Worm (Caenorhabditis elegans): Measurements from ENCODE around the gene F44D12.10.
A peak's percentile ranks its signal among the peaks of the same experiment; 100 is the strongest.

F44D12.10 gene

ce11 chrIV:10063941-10064340 is 27.1 kb upstream of the F44D12.10 start:
- TF ChIP-seq nhr-12 (tag; optimal IDR thresholded peaks at IDR 0.05) = no peak
- TF ChIP-seq mls-2 (tag; optimal IDR thresholded peaks at IDR 0.05) = no peak
- no peak for TF ChIP-seq cnd-1 (tag; optimal IDR thresholded peaks at IDR 0.05)
- TF ChIP-seq bed-3 (GFP tag; optimal IDR thresholded peaks at IDR 0.05) = no peak
- TF ChIP-seq unc-39 (tag; optimal IDR thresholded peaks at IDR 0.05) = no peak
- TF ChIP-seq sptf-1 (tag; optimal IDR thresholded peaks at IDR 0.05) = no peak
- no peak for TF ChIP-seq snpc-4 (tag; optimal IDR thresholded peaks at IDR 0.05)
- no peak for TF ChIP-seq drap-1 (GFP tag; optimal IDR thresholded peaks at IDR 0.05)
- no peak for TF ChIP-seq nhr-76 (tag; optimal IDR thresholded peaks at IDR 0.05)
- no peak for TF ChIP-seq nhr-2 (tag; optimal IDR thresholded peaks at IDR 0.05)
- no peak for TF ChIP-seq ceh-83 (GFP tag; optimal IDR thresholded peaks at IDR 0.05)
- no peak for TF ChIP-seq lin-32 (GFP tag; optimal IDR thresholded peaks at IDR 0.05)
- no peak for TF ChIP-seq zip-8 (tag; optimal IDR thresholded peaks at IDR 0.05)

ce11 chrIV:10062728-10063127 is 25.9 kb upstream of the F44D12.10 start, which contains the start of gene ipla-7:
ipla-7 (minus strand) TSS chrIV:10062849.
- TF ChIP-seq unc-39 (tag; optimal IDR thresholded peaks at IDR 0.05) (no peak), bed-3 (GFP tag; optimal IDR thresholded peaks at IDR 0.05) (no peak), ces-1 (GFP tag; optimal IDR thresholded peaks at IDR 0.05) (peak; percentile 22), mab-5 (tag; optimal IDR thresholded peaks at IDR 0.05) (no peak)

- TF ChIP-seq flh-1 (GFP tag; optimal IDR thresholded peaks at IDR 0.05) = no peak
- no peak for TF ChIP-seq mls-2 (tag; optimal IDR thresholded peaks at IDR 0.05)
- no peak for TF ChIP-seq snpc-4 (tag; optimal IDR thresholded peaks at IDR 0.05)
- no peak for TF ChIP-seq unc-39 (tag; optimal IDR thresholded peaks at IDR 0.05)
- TF ChIP-seq elt-1 (tag; optimal IDR thresholded peaks at IDR 0.05; ENCODE audit: borderline replicate concordance, insufficient read depth) = no peak
- no peak for TF ChIP-seq unc-62 (GFP tag; optimal IDR thresholded peaks at IDR 0.05)
- no peak for TF ChIP-seq pha-4 (tag; optimal IDR thresholded peaks at IDR 0.05)
- no peak for TF ChIP-seq ceh-83 (GFP tag; optimal IDR thresholded peaks at IDR 0.05)
- TF ChIP-seq drap-1 (GFP tag; optimal IDR thresholded peaks at IDR 0.05) = no peak
- TF ChIP-seq mep-1 (tag; optimal IDR thresholded peaks at IDR 0.05) = no peak
- TF ChIP-seq unc-120 (tag; optimal IDR thresholded peaks at IDR 0.05; ENCODE audit: poor library complexity, severe bottlenecking) = no peak
- TF ChIP-seq nhr-12 (tag; optimal IDR thresholded peaks at IDR 0.05) = no peak
- no peak for TF ChIP-seq lsy-2 (tag; optimal IDR thresholded peaks at IDR 0.05)
- no peak for TF ChIP-seq bed-3 (GFP tag; optimal IDR thresholded peaks at IDR 0.05)
- no peak for TF ChIP-seq cnd-1 (tag; optimal IDR thresholded peaks at IDR 0.05)
- TF ChIP-seq ces-1 (GFP tag; optimal IDR thresholded peaks at IDR 0.05) = no peak
- no peak for TF ChIP-seq nhr-28 (tag; optimal IDR thresholded peaks at IDR 0.05)
- no peak for TF ChIP-seq nhr-2 (tag; optimal IDR thresholded peaks at IDR 0.05)
- no peak for TF ChIP-seq tbx-8 (GFP tag; optimal IDR thresholded peaks at IDR 0.05)
- TF ChIP-seq ham-2 (GFP tag; optimal IDR thresholded peaks at IDR 0.05) = no peak
Observed at ce11 chrIV:10060795-10061194, 23.9 kb upstream of the F44D12.10 start.

ce11 chrIV:10059175-10059574 is 22.3 kb upstream of the F44D12.10 start:
- TF ChIP-seq nhr-76 (tag; optimal IDR thresholded peaks at IDR 0.05) = no peak
- TF ChIP-seq hlh-1 (tag; optimal IDR thresholded peaks at IDR 0.05) = no peak
- TF ChIP-seq ceh-43 (GFP tag; optimal IDR thresholded peaks at IDR 0.05) = no peak
- TF ChIP-seq elt-3 (tag; optimal IDR thresholded peaks at IDR 0.05) = no peak
- TF ChIP-seq sem-2 (GFP tag; optimal IDR thresholded peaks at IDR 0.05) = no peak

- TF ChIP-seq lsy-2 (tag; optimal IDR thresholded peaks at IDR 0.05) (no peak), ham-2 (GFP tag; optimal IDR thresholded peaks at IDR 0.05) (no peak), unc-39 (tag; optimal IDR thresholded peaks at IDR 0.05) (no peak), lin-32 (GFP tag; optimal IDR thresholded peaks at IDR 0.05) (no peak), mls-2 (tag; optimal IDR thresholded peaks at IDR 0.05) (no peak), unc-62 (GFP tag; optimal IDR thresholded peaks at IDR 0.05) (no peak), sem-2 (GFP tag; optimal IDR thresholded peaks at IDR 0.05) (no peak), mab-5 (tag; optimal IDR thresholded peaks at IDR 0.05) (no peak), sptf-1 (tag; optimal IDR thresholded peaks at IDR 0.05) (no peak), ztf-11 (tag; optimal IDR thresholded peaks at IDR 0.05) (no peak), elt-1 (tag; optimal IDR thresholded peaks at IDR 0.05; ENCODE audit: borderline replicate concordance, insufficient read depth) (no peak)
Observed at ce11 chrIV:10056138-10056537, 19.3 kb upstream of the F44D12.10 start, which contains the start of gene T04B2.7. T04B2.7 (minus strand) TSS chrIV:10056238.

Measured in whole organism, mixed stage, embryonic.